Worm (Caenorhabditis elegans): ENCODE results near the gene M18.6.

M18.6 gene

ce11 chrIV:12088898-12089297 lies 32.2 kb upstream of the M18.6 start (continued):
- TF ChIP-seq set-16 (GFP tag; IDR thresholded peaks at IDR 0.05) (no peak), F10B5.3 (tag; optimal IDR thresholded peaks at IDR 0.05) (no peak), nhr-6 (tag; optimal IDR thresholded peaks at IDR 0.05) (peak; percentile 16), unc-39 (tag; optimal IDR thresholded peaks at IDR 0.05) (no peak), vab-7 (GFP tag; IDR thresholded peaks at IDR 0.05) (no peak), ama-1 (optimal IDR thresholded peaks at IDR 0.05) (peak; percentile 84), mxl-2 (GFP tag; conservative IDR thresholded peaks at IDR 0.05) (no peak), R02D3.7 (tag; optimal IDR thresholded peaks at IDR 0.05) (no peak), lin-38 (GFP tag; IDR thresholded peaks at IDR 0.05) (peak; percentile 70), ceh-82 (tag; optimal IDR thresholded peaks at IDR 0.05) (no peak), spr-1 (tag; optimal IDR thresholded peaks at IDR 0.05) (no peak), T20F7.1 (GFP tag; optimal IDR thresholded peaks at IDR 0.05) (no peak), snpc-1.2 (GFP tag; IDR thresholded peaks at IDR 0.05) (no peak), mdt-29 (GFP tag; IDR thresholded peaks at IDR 0.05) (no peak), daf-12 (tag; optimal IDR thresholded peaks at IDR 0.05) (no peak), ceh-44 (GFP tag; IDR thresholded peaks at IDR 0.05) (no peak), saeg-2 (GFP tag; IDR thresholded peaks at IDR 0.05) (0 out of 2 replicates have a peak, but pooled peaks have one; percentile 14), dmd-6 (GFP tag; IDR thresholded peaks at IDR 0.05) (0 out of 2 replicates have a peak, but pooled peaks have one; percentile 9), aha-1 (tag) (peak; percentile 44), ZK337.2 (GFP tag; IDR thresholded peaks at IDR 0.05) (no peak), nhr-41 (GFP tag; IDR thresholded peaks at IDR 0.05) (no peak), nhr-25 (tag; optimal IDR thresholded peaks at IDR 0.05; ENCODE audit: borderline replicate concordance, insufficient read depth) (no peak), mxl-3 (GFP tag; optimal IDR thresholded peaks at IDR 0.05) (peak; percentile 49), madf-5 (GFP tag; IDR thresholded peaks at IDR 0.05) (no peak), mep-1 (tag; optimal IDR thresholded peaks at IDR 0.05) (peak; percentile 51), gei-8 (GFP tag; optimal IDR thresholded peaks at IDR 0.05) (no peak), Y105C5A.15 (GFP tag; IDR thresholded peaks at IDR 0.05) (no peak), ceh-28 (tag; optimal IDR thresholded peaks at IDR 0.05) (no peak), ztf-7 (tag; optimal IDR thresholded peaks at IDR 0.05) (no peak), ceh-62 (tag; optimal IDR thresholded peaks at IDR 0.05) (no peak), ceh-20 (GFP tag; IDR thresholded peaks at IDR 0.05) (no peak), Y48G9A.11 (GFP tag; IDR thresholded peaks at IDR 0.05) (0 out of 2 replicates have a peak, but pooled peaks have one; percentile 21), lin-39 (tag; optimal IDR thresholded peaks at IDR 0.05) (no peak), ztf-11 (tag; optimal IDR thresholded peaks at IDR 0.05) (no peak), hmg-1.1 (GFP tag; IDR thresholded peaks at IDR 0.05) (no peak), F44E2.7 (GFP tag; IDR thresholded peaks at IDR 0.05) (no peak), lin-13 (GFP tag; optimal IDR thresholded peaks at IDR 0.05) (no peak), lim-7 (GFP tag; IDR thresholded peaks at IDR 0.05) (no peak), hif-1 (tag; optimal IDR thresholded peaks at IDR 0.05) (no peak), unc-62 (GFP tag; optimal IDR thresholded peaks at IDR 0.05 in 1 of 2) (peak in 1 of 2 experiments; percentile 37), unc-62 (tag; optimal IDR thresholded peaks at IDR 0.05) (no peak), dmd-9 (GFP tag; IDR thresholded peaks at IDR 0.05) (no peak), php-3 (GFP tag; IDR thresholded peaks at IDR 0.05) (0 out of 2 replicates have a peak, but pooled peaks have one; percentile 15), tra-1 (GFP tag; IDR thresholded peaks at IDR 0.05) (no peak), daf-8 (GFP tag; IDR thresholded peaks at IDR 0.05) (no peak), lin-15B (tag; optimal IDR thresholded peaks at IDR 0.05) (no peak), spr-3 (GFP tag; optimal IDR thresholded peaks at IDR 0.05) (no peak), nhr-10 (tag; optimal IDR thresholded peaks at IDR 0.05) (no peak), ctbp-1 (GFP tag; IDR thresholded peaks at IDR 0.05) (no peak), attf-4 (tag; optimal IDR thresholded peaks at IDR 0.05) (no peak), daf-16 (GFP tag; optimal IDR thresholded peaks at IDR 0.05) (no peak), daf-16 (tag; optimal IDR thresholded peaks at IDR 0.05) (peak; percentile 17), rbr-2 (tag; optimal IDR thresholded peaks at IDR 0.05) (no peak)
